Worm (Caenorhabditis elegans) whole organism, early embryonic: ENCODE measurements around the gene ZK285.2.

Experiments
- ama-1 ChIP-seq: fragments of 150-350 bp; optimal IDR thresholded peaks from 2 replicates; lab custom pipeline; 2014
- flt-1 ChIP-seq: fragments of 200-800 bp; sonication (Bioruptor generic); IDR thresholded peaks from 2 replicates; pipeline ENCODE4 v1.3.6; 2022; ENCODE audit warnings: missing genetic modification characterization, missing compliant biosample characterization
- hnd-1 ChIP-seq: sonication (generic microtip); optimal IDR thresholded peaks from 2 replicates; lab custom pipeline; 2016; ENCODE audit warnings: missing genetic modification characterization, missing compliant biosample characterization
- pes-1 ChIP-seq: fragments of 200-800 bp; sonication (Bioruptor generic); IDR thresholded peaks from 2 replicates; pipeline ENCODE4 v1.3.6; 2022; ENCODE audit warnings: missing genetic modification reagents, missing genetic modification characterization, missing compliant biosample characterization
- sea-1 ChIP-seq: fragments of 200-800 bp; sonication (Bioruptor generic); conservative IDR thresholded peaks from 2 replicates; pipeline ENCODE4 v1.3.6; 2022; ENCODE audit warnings: missing genetic modification characterization, missing compliant biosample characterization
- tbx-11 ChIP-seq: fragments of 200-800 bp; sonication (Bioruptor generic); IDR thresholded peaks from 2 replicates; pipeline ENCODE4 v1.3.6; 2022; ENCODE audit warnings: missing genetic modification characterization, missing compliant biosample characterization

- TF ChIP-seq ama-1 (lab: Kevin White, UChicago), result no peak
- TF ChIP-seq pes-1 (GFP tag; lab: Robert Waterston, UW), result no peak
- no peak for TF ChIP-seq tbx-11 (GFP tag; lab: Robert Waterston, UW)
- no peak for TF ChIP-seq hnd-1 (tag; lab: Kevin White, UChicago)
- no peak for TF ChIP-seq flt-1 (GFP tag; lab: Robert Waterston, UW)
- TF ChIP-seq sea-1, result no peak
Observed at ce11 chrV:16090685-16091084, 44.0 kb downstream of the ZK285.2 start, which contains the start of gene F22B8.3.
